Worm (Caenorhabditis elegans) whole organism, early embryonic: ENCODE measurements around the gene grl-18.

Source experiments
- B0310.2 ChIP-seq: sonication (generic microtip); optimal IDR thresholded peaks from 2 replicates; lab custom pipeline; 2016; ENCODE audit warnings: mild to moderate bottlenecking, missing genetic modification characterization, missing compliant biosample characterization
- F13C5.2 ChIP-seq: sonication (generic microtip); optimal IDR thresholded peaks from 2 replicates; lab custom pipeline; 2017; ENCODE audit warnings: mild to moderate bottlenecking, missing genetic modification characterization, inconsistent platforms, missing compliant biosample characterization
- aly-1 ChIP-seq: sonication (generic microtip); optimal IDR thresholded peaks from 2 replicates; lab custom pipeline; 2016; ENCODE audit warnings: missing genetic modification characterization, missing compliant biosample characterization
- ama-1 ChIP-seq: fragments of 150-350 bp; optimal IDR thresholded peaks from 2 replicates; lab custom pipeline; 2014
- ceh-13 ChIP-seq: fragments of 200-800 bp; sonication (Bioruptor generic); optimal IDR thresholded peaks from 2 replicates; lab custom pipeline; 2018; ENCODE audit warnings: mild to moderate bottlenecking, missing genetic modification characterization, missing compliant biosample characterization
- ceh-36 ChIP-seq: sonication (generic microtip); optimal IDR thresholded peaks from 2 replicates; lab custom pipeline; 2016; ENCODE audit warnings: missing genetic modification characterization, inconsistent platforms, missing compliant biosample characterization
- ets-7 ChIP-seq: sonication (generic microtip); optimal IDR thresholded peaks from 2 replicates; lab custom pipeline; 2016; ENCODE audit warnings: missing genotype, missing genetic modification characterization, missing compliant biosample characterization
- flt-1 ChIP-seq: fragments of 200-800 bp; sonication (Bioruptor generic); IDR thresholded peaks from 2 replicates; pipeline ENCODE4 v1.3.6; 2022; ENCODE audit warnings: missing genetic modification characterization, missing compliant biosample characterization
- hmbx-1 ChIP-seq: sonication (generic microtip); optimal IDR thresholded peaks from 2 replicates; lab custom pipeline; 2016; ENCODE audit warnings: mild to moderate bottlenecking, missing genetic modification characterization, missing compliant biosample characterization
- hmg-4 ChIP-seq: fragments of 200-800 bp; sonication (Bioruptor generic); optimal IDR thresholded peaks from 2 replicates; lab custom pipeline; 2018; ENCODE audit warnings: mild to moderate bottlenecking, missing genetic modification characterization, missing compliant biosample characterization
- hnd-1 ChIP-seq: sonication (generic microtip); optimal IDR thresholded peaks from 2 replicates; lab custom pipeline; 2016; ENCODE audit warnings: missing genetic modification characterization, missing compliant biosample characterization
- pes-1 ChIP-seq: fragments of 200-800 bp; sonication (Bioruptor generic); IDR thresholded peaks from 2 replicates; pipeline ENCODE4 v1.3.6; 2022; ENCODE audit warnings: missing genetic modification reagents, missing genetic modification characterization, missing compliant biosample characterization
- scrt-1 ChIP-seq: fragments of 200-800 bp; sonication (Bioruptor generic); IDR thresholded peaks from 2 replicates; pipeline ENCODE4 v1.3.6; 2022; ENCODE audit warnings: missing genetic modification characterization, missing compliant biosample characterization
- sea-1 ChIP-seq: fragments of 200-800 bp; sonication (Bioruptor generic); conservative IDR thresholded peaks from 2 replicates; pipeline ENCODE4 v1.3.6; 2022; ENCODE audit warnings: missing genetic modification characterization, missing compliant biosample characterization
- tbx-11 ChIP-seq: fragments of 200-800 bp; sonication (Bioruptor generic); IDR thresholded peaks from 2 replicates; pipeline ENCODE4 v1.3.6; 2022; ENCODE audit warnings: missing genetic modification characterization, missing compliant biosample characterization
- tbx-37 ChIP-seq: fragments of 200-800 bp; sonication (Bioruptor generic); conservative IDR thresholded peaks from 2 replicates; pipeline ENCODE4 v1.3.6; 2022; ENCODE audit warnings: missing genetic modification reagents, missing genetic modification characterization, missing compliant biosample characterization
- tra-4 ChIP-seq: sonication (generic microtip); optimal IDR thresholded peaks from 2 replicates; lab custom pipeline; 2017; ENCODE audit warnings: missing genetic modification characterization, missing compliant biosample characterization

grl-18 gene

DNA sequence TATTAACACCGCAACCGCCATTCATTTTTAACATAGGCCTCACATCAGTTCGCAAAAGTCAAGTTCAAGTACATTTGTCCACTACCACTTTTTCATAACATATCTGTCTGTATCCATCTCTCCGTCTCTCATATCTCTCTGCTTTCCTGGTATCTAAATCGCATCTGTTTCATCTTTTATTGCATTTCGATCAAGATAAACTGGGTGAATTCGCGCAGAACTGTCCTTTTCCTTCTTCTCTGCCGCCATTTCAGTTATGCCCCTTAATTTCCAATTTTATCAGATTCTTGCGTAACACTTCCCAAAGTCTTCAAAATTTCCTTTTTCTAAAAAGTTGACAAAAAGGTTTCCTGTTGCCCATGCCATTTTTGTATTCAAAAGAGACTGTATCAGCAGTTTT, 34.6 kb upstream of the grl-18 start:
- TF ChIP-seq hmg-4 (GFP tag; lab: Kevin White, UChicago) (no peak), aly-1 (tag; lab: Kevin White, UChicago) (no peak), ets-7 (no peak), ama-1 (lab: Kevin White, UChicago) (no peak), sea-1 (GFP tag; lab: Robert Waterston, UW) (no peak), tbx-37 (GFP tag; lab: Robert Waterston, UW) (no peak)

DNA sequence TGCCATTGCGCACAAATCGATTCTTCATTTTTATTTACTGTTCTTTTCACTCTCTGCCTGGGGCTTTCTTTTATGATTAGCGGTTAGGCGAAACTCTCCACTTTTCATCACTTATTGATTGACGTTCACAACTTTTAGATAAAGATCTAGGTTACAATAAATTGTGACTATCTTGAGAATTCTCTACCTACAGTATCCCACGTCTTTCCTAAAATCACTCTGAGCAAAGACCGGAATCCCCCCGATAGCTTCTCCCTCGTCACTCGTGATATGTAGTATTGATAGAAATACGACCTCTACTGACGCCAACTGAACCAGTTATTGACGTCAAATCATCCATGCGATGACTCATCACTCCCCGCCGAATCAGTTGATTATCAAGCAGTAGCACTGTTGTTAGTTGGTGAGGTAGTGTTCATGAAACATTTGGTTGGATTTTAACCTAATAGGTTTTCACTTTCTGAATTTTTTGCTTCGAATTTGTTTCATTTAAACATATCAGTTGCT, 33.1 kb upstream of the grl-18 start, which contains the start of gene hir-1:
hir-1 (plus strand) TSS at position 405 of the 507 bp plus-strand sequence.
- TF ChIP-seq B0310.2 (no peak), sea-1 (GFP tag; lab: Robert Waterston, UW) (no peak), flt-1 (GFP tag; lab: Robert Waterston, UW) (no peak), tbx-11 (no peak), hmg-4 (GFP tag; lab: Kevin White, UChicago) (no peak), ceh-13 (no peak), F13C5.2 (tag; lab: Kevin White, UChicago) (no peak), ceh-36 (tag; lab: Kevin White, UChicago) (no peak)

DNA sequence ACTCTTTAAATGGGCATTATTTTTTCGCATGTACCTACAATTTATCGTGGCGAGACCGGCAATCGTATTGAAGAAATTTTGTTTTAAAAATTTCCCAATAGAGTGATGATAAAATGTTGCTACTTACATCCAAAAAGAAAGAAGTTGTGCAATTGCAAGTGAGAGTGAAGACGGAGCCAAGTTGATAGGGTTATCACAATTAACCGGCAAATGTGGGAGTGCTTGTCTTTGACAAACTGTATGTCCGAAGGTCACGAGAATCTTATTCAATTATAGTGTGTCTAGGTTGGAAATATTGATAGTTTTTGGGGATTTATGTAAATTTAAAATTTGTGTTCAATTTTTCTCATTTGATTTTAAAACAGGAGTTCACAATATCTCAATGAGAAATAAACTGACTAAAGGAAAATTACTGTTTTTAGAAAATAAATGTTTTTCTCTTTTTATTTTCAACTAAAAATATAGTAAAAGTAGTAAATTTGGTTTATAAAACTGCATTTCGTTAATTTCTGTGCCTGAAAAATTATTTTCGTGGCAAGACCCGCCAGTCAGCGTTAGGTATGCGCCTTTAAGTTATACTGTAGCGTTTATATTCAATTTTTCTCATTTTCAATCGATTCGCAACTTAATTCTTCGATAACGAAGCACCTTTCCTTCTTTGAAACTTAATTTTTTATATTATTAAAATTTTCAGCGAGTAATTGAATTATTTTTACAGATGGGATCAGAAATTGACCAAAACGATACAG, 25.1 kb upstream of the grl-18 start, which contains the start of the genes hpo-15 and mms-19:
hpo-15 (minus strand) TSS at position 201 of the 749 bp plus-strand sequence.
mms-19 (plus strand) TSS at position 719 of the 749 bp plus-strand sequence.
- TF ChIP-seq B0310.2 (no peak), ets-7 (no peak), aly-1 (tag; lab: Kevin White, UChicago) (no peak), hmg-4 (GFP tag; lab: Kevin White, UChicago) (no peak), flt-1 (GFP tag; lab: Robert Waterston, UW) (no peak), sea-1 (GFP tag; lab: Robert Waterston, UW) (no peak), hmbx-1 (tag; lab: Kevin White, UChicago) (no peak), F13C5.2 (tag; lab: Kevin White, UChicago) (no peak), ama-1 (lab: Kevin White, UChicago) (no peak), pes-1 (GFP tag; lab: Robert Waterston, UW) (no peak), tbx-37 (GFP tag; lab: Robert Waterston, UW) (no peak), tra-4 (tag; lab: Kevin White, UChicago) (no peak), ceh-36 (tag; lab: Kevin White, UChicago) (no peak), tbx-11 (no peak), scrt-1 (no peak)

- no peak for TF ChIP-seq F13C5.2 (tag; lab: Kevin White, UChicago)
- no peak for TF ChIP-seq ama-1 (lab: Kevin White, UChicago)
- TF ChIP-seq sea-1 (GFP tag; lab: Robert Waterston, UW): no peak
- no peak for TF ChIP-seq tra-4 (tag; lab: Kevin White, UChicago)
- no peak for TF ChIP-seq ceh-36 (tag; lab: Kevin White, UChicago)
- no peak for TF ChIP-seq ceh-13
- TF ChIP-seq B0310.2: no peak
- no peak for TF ChIP-seq hnd-1 (tag; lab: Kevin White, UChicago)
- no peak for TF ChIP-seq scrt-1
- TF ChIP-seq tbx-11: no peak
Measured at ce11 chrV:5512559-5512958, 23.9 kb upstream of the grl-18 start.

ce11 chrV:5511720-5512119, 23.1 kb upstream of the grl-18 start:
- TF ChIP-seq ceh-13: no peak
- TF ChIP-seq tbx-11: no peak
- no peak for TF ChIP-seq pes-1 (GFP tag; lab: Robert Waterston, UW)
- no peak for TF ChIP-seq ets-7
- no peak for TF ChIP-seq hnd-1 (tag; lab: Kevin White, UChicago)
- no peak for TF ChIP-seq sea-1 (GFP tag; lab: Robert Waterston, UW)
- TF ChIP-seq ceh-36 (tag; lab: Kevin White, UChicago): no peak
- TF ChIP-seq hmbx-1 (tag; lab: Kevin White, UChicago): no peak
- TF ChIP-seq scrt-1: no peak
- TF ChIP-seq F13C5.2 (tag; lab: Kevin White, UChicago): no peak
- TF ChIP-seq tbx-37 (GFP tag; lab: Robert Waterston, UW): no peak
- no peak for TF ChIP-seq B0310.2

DNA sequence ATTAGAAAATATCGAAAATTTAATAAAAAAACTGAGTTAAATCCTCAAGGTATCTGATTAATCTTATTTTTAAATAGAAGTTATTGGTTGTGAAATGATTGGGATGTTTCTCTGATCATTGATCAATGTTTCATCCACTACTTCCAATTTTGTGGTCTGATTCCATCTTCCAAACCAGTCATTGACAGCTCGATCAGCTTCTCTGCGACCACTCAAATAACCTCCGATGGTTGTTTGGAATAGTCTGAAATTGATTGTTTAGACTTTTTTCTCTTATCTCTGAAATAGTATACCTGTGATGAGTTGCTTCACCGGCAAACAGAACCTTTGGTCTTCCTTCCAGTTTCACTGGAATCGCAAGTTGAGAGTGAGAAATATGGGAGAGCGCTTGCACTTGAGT, 21.3 kb upstream of the grl-18 start:
- no peak for TF ChIP-seq tbx-11
- TF ChIP-seq ceh-13: no peak
- TF ChIP-seq ama-1 (lab: Kevin White, UChicago): no peak
- TF ChIP-seq F13C5.2 (tag; lab: Kevin White, UChicago): no peak
- no peak for TF ChIP-seq flt-1 (GFP tag; lab: Robert Waterston, UW)
- TF ChIP-seq scrt-1: no peak
- no peak for TF ChIP-seq pes-1 (GFP tag; lab: Robert Waterston, UW)
- no peak for TF ChIP-seq aly-1 (tag; lab: Kevin White, UChicago)
- no peak for TF ChIP-seq hnd-1 (tag; lab: Kevin White, UChicago)
- TF ChIP-seq tra-4 (tag; lab: Kevin White, UChicago): no peak
- no peak for TF ChIP-seq hmg-4 (GFP tag; lab: Kevin White, UChicago)
- TF ChIP-seq sea-1 (GFP tag; lab: Robert Waterston, UW): no peak
- no peak for TF ChIP-seq B0310.2
- no peak for TF ChIP-seq ceh-36 (tag; lab: Kevin White, UChicago)
- TF ChIP-seq hmbx-1 (tag; lab: Kevin White, UChicago): no peak
- no peak for TF ChIP-seq tbx-37 (GFP tag; lab: Robert Waterston, UW)
- no peak for TF ChIP-seq ets-7

DNA sequence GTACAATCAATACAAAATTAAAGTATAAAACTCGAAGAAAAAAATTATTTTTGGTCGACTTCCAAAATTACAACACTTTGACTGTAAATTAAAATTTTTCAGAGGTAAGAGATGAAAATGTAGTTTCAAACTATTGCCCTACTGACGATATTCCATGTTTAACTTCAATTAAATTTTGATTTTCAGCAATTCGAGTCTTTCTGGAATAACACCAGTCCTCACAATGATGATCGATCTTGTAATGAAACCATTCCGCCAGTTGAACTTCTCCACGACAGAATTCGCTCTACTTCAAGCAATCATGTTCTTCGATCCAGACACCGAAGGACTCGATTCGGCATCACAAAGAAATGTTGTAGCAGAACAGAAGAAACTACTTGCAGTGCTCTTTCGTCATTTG, 20.5 kb upstream of the grl-18 start:
- TF ChIP-seq sea-1 (GFP tag; lab: Robert Waterston, UW): no peak
